Fruit fly (Drosophila melanogaster) S2 (cell line): Measurements from ENCODE around the gene CG32333.
A peak's percentile ranks its signal among the peaks of the same experiment; 100 is the strongest.

Experiments
- CG8478 ChIP-seq: fragments of >200 bp; optimal IDR thresholded peaks from 2 replicates; lab custom pipeline; 2018
- CTCF ChIP-seq, 2 experiments: fragments of >200 bp; optimal IDR thresholded peaks; 2 replicates each; lab custom pipeline; 2018

Gene CG32333

dm6 chr3L:1334571-1335427 lies 59.0 kb downstream of the CG32333 start, which contains the start of the genes Hmbs and CG2211:
Hmbs (plus strand) TSS chr3L:1334889.
CG2211 (minus strand) TSS chr3L:1335359.
- TF ChIP-seq CTCF (optimal IDR thresholded peaks at IDR 0.05; lab: Kevin White, UChicago) (peak in 1 of 2 experiments; percentile 10), CG8478 (lab: Kevin White, UChicago) (no peak)

DNA sequence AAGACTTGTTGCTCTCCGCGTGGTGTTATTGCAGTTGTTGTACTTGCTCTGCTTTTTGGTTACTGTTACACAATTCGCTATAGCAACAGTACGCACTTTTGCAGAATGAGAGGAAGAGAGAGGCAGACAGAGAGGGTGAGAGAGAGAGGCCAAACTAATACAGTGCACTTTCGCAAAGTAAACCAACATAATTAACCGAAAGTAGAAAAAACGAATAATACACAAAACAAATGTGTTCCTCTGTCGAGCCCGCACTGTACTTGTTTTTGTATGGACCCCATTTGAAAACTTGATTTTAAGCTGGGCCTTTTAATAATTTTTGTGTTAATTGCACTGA lies 59.6 kb downstream of the CG32333 start:
- TF ChIP-seq CG8478 (lab: Kevin White, UChicago) (no peak), CTCF (optimal IDR thresholded peaks at IDR 0.05; lab: Kevin White, UChicago) (no peak)

- no peak for TF ChIP-seq CTCF (optimal IDR thresholded peaks at IDR 0.05; lab: Kevin White, UChicago)
- no peak for TF ChIP-seq CG8478 (lab: Kevin White, UChicago)
Measured at dm6 chr3L:1335989-1336961, 60.5 kb downstream of the CG32333 start.

- no peak for TF ChIP-seq CTCF (optimal IDR thresholded peaks at IDR 0.05; lab: Kevin White, UChicago)
- TF ChIP-seq CG8478 (lab: Kevin White, UChicago): no peak
Measured at dm6 chr3L:1342133-1342580, 66.4 kb downstream of the CG32333 start, which contains the start of gene indra. indra (minus strand) TSS chr3L:1342403.
